Worm (Caenorhabditis elegans) whole organism, L4/young adult: ENCODE data around the gene Y46G5A.29.

Experiments
- W03F9.2 ChIP-seq: fragments of 150-350 bp; optimal IDR thresholded peaks from 2 replicates; lab custom pipeline; 2014; ENCODE audit warnings: missing biosample characterization, missing genetic modification characterization
- dao-5 ChIP-seq: sonication (generic microtip); optimal IDR thresholded peaks from 2 replicates; lab custom pipeline; 2016; ENCODE audit warnings: missing genotype, missing genetic modification characterization, moderate library complexity, missing compliant biosample characterization
- him-1 ChIP-seq: sonication (generic microtip); optimal IDR thresholded peaks from 2 replicates; lab custom pipeline; 2016; ENCODE audit warnings: missing genotype, missing genetic modification reagents, missing genetic modification characterization, missing compliant biosample characterization

DNA sequence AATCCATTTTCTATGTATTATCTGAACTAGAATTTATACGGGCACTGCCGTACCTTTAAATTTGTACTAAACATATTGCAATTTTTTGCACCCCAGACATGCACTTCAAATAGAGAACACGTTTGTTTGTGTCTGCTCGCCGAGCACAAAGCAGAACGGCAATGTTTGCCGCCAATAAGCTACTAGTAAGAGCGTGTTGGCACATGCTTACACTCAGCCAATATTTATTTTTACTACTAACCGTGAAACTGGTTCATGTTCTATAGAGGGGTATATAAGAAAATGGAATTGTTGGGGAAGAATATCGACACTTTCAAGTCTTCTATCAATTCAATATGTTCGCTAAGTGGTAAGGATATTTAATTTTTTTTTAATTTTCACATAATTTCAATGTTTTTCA is 51.1 kb downstream of the Y46G5A.29 start, which contains the start of gene nspb-11:
- TF ChIP-seq W03F9.2 (tag; lab: Kevin White, UChicago) (no peak), dao-5 (tag; lab: Kevin White, UChicago) (no peak), him-1 (no peak)
